Worm (Caenorhabditis elegans) whole organism, dauer: ENCODE results near the gene srw-20.

Source experiments
- unc-62 ChIP-seq: sonication (generic microtip); optimal IDR thresholded peaks from 2 replicates; lab custom pipeline; 2017; ENCODE audit warnings: missing biosample characterization, missing genetic modification reagents, missing genetic modification characterization

srw-20 gene

DNA sequence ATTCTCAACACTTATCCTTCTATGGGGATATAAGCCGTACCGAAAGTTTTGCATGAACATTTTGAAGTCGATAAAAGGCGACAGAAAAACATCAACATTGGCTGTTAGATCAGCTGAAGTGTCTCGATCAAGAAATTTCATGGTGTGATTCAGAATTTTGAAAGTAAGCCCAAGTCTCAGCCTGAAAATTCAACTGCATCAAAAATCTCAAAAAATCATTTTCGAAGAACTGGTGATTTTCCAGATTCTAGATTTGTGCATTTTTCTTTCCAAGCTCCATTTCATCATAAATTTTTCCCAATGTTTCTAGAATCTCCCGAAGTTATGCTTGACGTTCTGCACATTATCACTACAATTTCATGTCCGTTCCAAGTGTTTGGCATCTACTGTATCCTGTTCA is 15.0 kb downstream of the srw-20 start, which contains the start of gene srh-255:
Gene srh-255 (plus strand): TSS at position 301 of the 400 bp plus-strand sequence.
- no peak for TF ChIP-seq unc-62 (GFP tag; lab: Kevin White, UChicago)

DNA sequence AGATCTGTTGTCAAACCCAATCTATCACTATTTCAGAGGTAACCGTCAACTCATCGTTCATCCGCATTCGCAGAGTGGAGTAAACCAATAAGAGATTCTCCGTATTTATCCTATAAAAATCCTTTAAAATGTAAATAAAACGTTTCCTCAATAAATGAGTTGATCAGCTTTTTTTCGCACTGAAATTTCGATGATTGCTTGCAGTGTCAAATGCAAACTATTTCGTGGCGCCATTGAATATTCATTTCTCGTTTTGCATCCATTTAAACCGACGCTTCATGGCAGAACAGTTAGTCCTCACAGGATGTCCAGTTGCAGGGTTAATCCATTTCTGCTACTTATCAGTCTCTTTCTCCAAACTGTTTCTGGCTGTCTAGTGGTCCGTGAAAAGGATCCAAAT is 18.1 kb downstream of the srw-20 start, which contains the start of gene F28B1.9:
Gene F28B1.9 (plus strand): TSS at position 301 of the 400 bp plus-strand sequence.
- TF ChIP-seq unc-62 (GFP tag; lab: Kevin White, UChicago): no peak

ce11 chrV:17059987-17060386 is 19.7 kb downstream of the srw-20 start, which contains the start of gene sri-66:
Gene sri-66, plus strand, starts transcription at chrV:17060287.
- TF ChIP-seq unc-62 (GFP tag; lab: Kevin White, UChicago): no peak

- TF ChIP-seq unc-62 (GFP tag; lab: Kevin White, UChicago): no peak
Observed at ce11 chrV:17044500-17044899, 35.2 kb downstream of the srw-20 start, which contains the start of gene F28B1.2. Gene F28B1.2, plus strand, starts transcription at chrV:17044800.

ce11 chrV:17042263-17042662 is 37.4 kb downstream of the srw-20 start, which contains the start of gene hpo-33:
Gene hpo-33, plus strand, starts transcription at chrV:17042563.
- no peak for TF ChIP-seq unc-62 (GFP tag; lab: Kevin White, UChicago)

ce11 chrV:17035850-17036249 is 43.8 kb downstream of the srw-20 start, which contains the start of gene srz-94:
Gene srz-94, minus strand, starts transcription at chrV:17035950.
- TF ChIP-seq unc-62 (GFP tag; lab: Kevin White, UChicago): no peak

- no peak for TF ChIP-seq unc-62 (GFP tag; lab: Kevin White, UChicago)
Observed at ce11 chrV:17030430-17030829, 49.3 kb downstream of the srw-20 start.
